Fruit fly (Drosophila melanogaster) Kc167 (cell line): ENCODE data around the gene CG1635.

Experiments
- Myc ChIP-seq: fragments of >200 bp; optimal IDR thresholded peaks from 2 replicates; lab custom pipeline; 2017; ENCODE audit warnings: missing external identifiers
- Sin3A ChIP-seq: fragments of >200 bp; optimal IDR thresholded peaks from 2 replicates; lab custom pipeline; 2018; ENCODE audit warnings: missing external identifiers
- h ChIP-seq: fragments of >200 bp; optimal IDR thresholded peaks from 3 replicates; lab custom pipeline; 2018; ENCODE audit warnings: missing external identifiers
- insv ChIP-seq: fragments of >200 bp; optimal IDR thresholded peaks from 3 replicates; lab custom pipeline; 2018; ENCODE audit warnings: missing external identifiers
- psq ChIP-seq: fragments of >200 bp; optimal IDR thresholded peaks from 2 replicates; lab custom pipeline; 2017; ENCODE audit warnings: missing external identifiers
- ttk ChIP-seq: sonication (Bioruptor generic); optimal IDR thresholded peaks from 2 replicates; lab custom pipeline; 2017; ENCODE audit warnings: missing external identifiers

CG1635 gene

dm6 chr3R:31605117-31605432 is 16.6 kb downstream of the CG1635 start:
- TF ChIP-seq insv (lab: Kevin White, UChicago) (no peak), Sin3A (no peak), h (lab: Kevin White, UChicago) (no peak), psq (lab: Kevin White, UChicago) (no peak), ttk (no peak), Myc (lab: Kevin White, UChicago) (no peak)

- TF ChIP-seq insv (lab: Kevin White, UChicago), result no peak
- TF ChIP-seq ttk, result no peak
- TF ChIP-seq h (lab: Kevin White, UChicago), result no peak
- no peak for TF ChIP-seq Myc (lab: Kevin White, UChicago)
- no peak for TF ChIP-seq Sin3A
- no peak for TF ChIP-seq psq (lab: Kevin White, UChicago)
Measured at dm6 chr3R:31605790-31606189, 17.3 kb downstream of the CG1635 start.

- TF ChIP-seq Sin3A, result no peak
- TF ChIP-seq h (lab: Kevin White, UChicago), result no peak
- TF ChIP-seq ttk, result no peak
- TF ChIP-seq psq (lab: Kevin White, UChicago), result no peak
- TF ChIP-seq insv (lab: Kevin White, UChicago), result no peak
- TF ChIP-seq Myc (lab: Kevin White, UChicago), result no peak
Measured at dm6 chr3R:31606242-31607143, 18.0 kb downstream of the CG1635 start.

dm6 chr3R:31607287-31607849 is 18.9 kb downstream of the CG1635 start:
- TF ChIP-seq h (lab: Kevin White, UChicago) (no peak), Myc (lab: Kevin White, UChicago) (no peak), ttk (no peak), psq (lab: Kevin White, UChicago) (no peak), insv (lab: Kevin White, UChicago) (no peak), Sin3A (no peak)

dm6 chr3R:31608030-31608429 is 19.6 kb downstream of the CG1635 start:
- TF ChIP-seq insv (lab: Kevin White, UChicago), result no peak
- TF ChIP-seq Sin3A, result no peak
- TF ChIP-seq psq (lab: Kevin White, UChicago), result no peak
- TF ChIP-seq ttk, result no peak
- no peak for TF ChIP-seq h (lab: Kevin White, UChicago)
- TF ChIP-seq Myc (lab: Kevin White, UChicago), result no peak

dm6 chr3R:31608438-31609188 is 20.1 kb downstream of the CG1635 start:
- no peak for TF ChIP-seq h (lab: Kevin White, UChicago)
- peak; percentile 4 for TF ChIP-seq psq (lab: Kevin White, UChicago)
- no peak for TF ChIP-seq insv (lab: Kevin White, UChicago)

- TF ChIP-seq ttk (no peak), insv (lab: Kevin White, UChicago) (no peak), h (lab: Kevin White, UChicago) (no peak), psq (lab: Kevin White, UChicago) (no peak), Myc (lab: Kevin White, UChicago) (no peak), Sin3A (no peak)
Measured at dm6 chr3R:31609413-31610054, 21.1 kb downstream of the CG1635 start.

- TF ChIP-seq h (lab: Kevin White, UChicago), result no peak
- TF ChIP-seq Sin3A, result no peak
- TF ChIP-seq Myc (lab: Kevin White, UChicago), result no peak
- TF ChIP-seq ttk, result no peak
Measured at dm6 chr3R:31610639-31611594, 22.4 kb downstream of the CG1635 start, which contains the start of gene Med. Gene Med, plus strand, starts transcription at chr3R:31611046.

dm6 chr3R:31612564-31612963 is 24.1 kb downstream of the CG1635 start, which contains the start of gene CycG:
Gene CycG, minus strand, starts transcription at chr3R:31612664.
- no peak for TF ChIP-seq Sin3A
- TF ChIP-seq h (lab: Kevin White, UChicago), result no peak
- no peak for TF ChIP-seq ttk
- no peak for TF ChIP-seq psq (lab: Kevin White, UChicago)
- no peak for TF ChIP-seq insv (lab: Kevin White, UChicago)
- TF ChIP-seq Myc (lab: Kevin White, UChicago), result no peak

- TF ChIP-seq psq (lab: Kevin White, UChicago), result no peak
- no peak for TF ChIP-seq Sin3A
- no peak for TF ChIP-seq Myc (lab: Kevin White, UChicago)
- TF ChIP-seq ttk, result no peak
- TF ChIP-seq h (lab: Kevin White, UChicago), result no peak
Measured at dm6 chr3R:31616001-31616400, 27.5 kb downstream of the CG1635 start, which contains the start of the genes Mnat9 and CG1792. Gene Mnat9, minus strand, starts transcription at chr3R:31616160. Gene CG1792, plus strand, starts transcription at chr3R:31616303.
